Fruit fly (Drosophila melanogaster) whole organism, wandering third instar larva: ENCODE data around the gene amrt.

Source experiments
- CG9705 ChIP-seq: fragments of 200-800 bp; sonication (Bioruptor generic); optimal IDR thresholded peaks from 2 replicates; lab custom pipeline; 2018; ENCODE audit warnings: missing biosample characterization, mild to moderate bottlenecking, missing genetic modification characterization
- Dfd ChIP-seq: fragments of >200 bp; optimal IDR thresholded peaks from 2 replicates; lab custom pipeline; 2017; ENCODE audit warnings: missing biosample characterization, missing genetic modification characterization
- Hr78 ChIP-seq: fragments of >200 bp; optimal IDR thresholded peaks from 2 replicates; lab custom pipeline; 2017; ENCODE audit warnings: missing biosample characterization, missing genetic modification characterization
- Mio ChIP-seq: sonication (Bioruptor generic); optimal IDR thresholded peaks from 2 replicates; lab custom pipeline; 2016; ENCODE audit warnings: missing biosample characterization, missing genetic modification characterization
- OdsH ChIP-seq: fragments of 200-800 bp; sonication (Bioruptor generic); optimal IDR thresholded peaks from 2 replicates; lab custom pipeline; 2016; ENCODE audit warnings: missing biosample characterization, mild to moderate bottlenecking, missing genetic modification characterization
- dsf ChIP-seq: sonication (Bioruptor generic); optimal IDR thresholded peaks from 2 replicates; lab custom pipeline; 2016; ENCODE audit warnings: missing biosample characterization, missing genetic modification characterization, borderline replicate concordance
- ey ChIP-seq: fragments of 200-800 bp; sonication (Bioruptor generic); optimal IDR thresholded peaks from 2 replicates; lab custom pipeline; 2016; ENCODE audit warnings: missing biosample characterization, missing genetic modification characterization
- fru ChIP-seq: fragments of 200-800 bp; sonication (Bioruptor generic); optimal IDR thresholded peaks from 3 replicates; lab custom pipeline; 2016; ENCODE audit warnings: missing biosample characterization, mild to moderate bottlenecking, missing genetic modification characterization
- jim ChIP-seq: fragments of 175-275, 200-325 bp; sonication (Bioruptor generic); optimal IDR thresholded peaks from 2 replicates; lab custom pipeline; 2016; ENCODE audit warnings: missing biosample characterization, mild to moderate bottlenecking, missing genetic modification characterization
- lola ChIP-seq: fragments of >200 bp; optimal IDR thresholded peaks from 2 replicates; lab custom pipeline; 2017; ENCODE audit warnings: missing biosample characterization, missing genetic modification characterization
- psq ChIP-seq: fragments of 200-800 bp; sonication (Bioruptor generic); optimal IDR thresholded peaks from 3 replicates; lab custom pipeline; 2017; ENCODE audit warnings: missing biosample characterization, mild to moderate bottlenecking, missing genetic modification characterization, moderate library complexity
- rgr ChIP-seq: fragments of 200-800 bp; sonication (Bioruptor generic); optimal IDR thresholded peaks from 3 replicates; lab custom pipeline; 2016; ENCODE audit warnings: missing biosample characterization, mild to moderate bottlenecking, missing genetic modification characterization
- sage ChIP-seq: fragments of 200-800 bp; sonication (Bioruptor generic); optimal IDR thresholded peaks from 2 replicates; lab custom pipeline; 2016; ENCODE audit warnings: missing biosample characterization, mild to moderate bottlenecking, missing genetic modification characterization
- usp ChIP-seq: fragments of >200 bp; optimal IDR thresholded peaks from 2 replicates; lab custom pipeline; 2017; ENCODE audit warnings: missing biosample characterization, missing genetic modification characterization

- no peak for TF ChIP-seq OdsH (GFP tag; lab: Kevin White, UChicago)
- no peak for TF ChIP-seq dsf (GFP tag; lab: Kevin White, UChicago)
- TF ChIP-seq rgr (GFP tag; lab: Kevin White, UChicago) = peak; percentile 26
- TF ChIP-seq psq (GFP tag; lab: Kevin White, UChicago) = no peak
- TF ChIP-seq fru (GFP tag; lab: Kevin White, UChicago) = peak; percentile 9
- TF ChIP-seq Hr78 (GFP tag; lab: Kevin White, UChicago) = no peak
- no peak for TF ChIP-seq Dfd (GFP tag; lab: Kevin White, UChicago)
- TF ChIP-seq Mio (GFP tag; lab: Kevin White, UChicago) = no peak
- TF ChIP-seq usp (GFP tag; lab: Kevin White, UChicago) = no peak
- no peak for TF ChIP-seq jim
- TF ChIP-seq ey (GFP tag; lab: Kevin White, UChicago) = no peak
- no peak for TF ChIP-seq sage (GFP tag; lab: Kevin White, UChicago)
- no peak for TF ChIP-seq lola (GFP tag; lab: Kevin White, UChicago)
- TF ChIP-seq CG9705 (GFP tag; lab: Kevin White, UChicago) = no peak
These were observed 37.6 kb upstream of the amrt start, which contains the start of gene Grip91 for dm6 chrX:13744599-13745052.
